Fruit fly (Drosophila melanogaster): ENCODE data around the gene mtSSB.

mtSSB gene

DNA sequence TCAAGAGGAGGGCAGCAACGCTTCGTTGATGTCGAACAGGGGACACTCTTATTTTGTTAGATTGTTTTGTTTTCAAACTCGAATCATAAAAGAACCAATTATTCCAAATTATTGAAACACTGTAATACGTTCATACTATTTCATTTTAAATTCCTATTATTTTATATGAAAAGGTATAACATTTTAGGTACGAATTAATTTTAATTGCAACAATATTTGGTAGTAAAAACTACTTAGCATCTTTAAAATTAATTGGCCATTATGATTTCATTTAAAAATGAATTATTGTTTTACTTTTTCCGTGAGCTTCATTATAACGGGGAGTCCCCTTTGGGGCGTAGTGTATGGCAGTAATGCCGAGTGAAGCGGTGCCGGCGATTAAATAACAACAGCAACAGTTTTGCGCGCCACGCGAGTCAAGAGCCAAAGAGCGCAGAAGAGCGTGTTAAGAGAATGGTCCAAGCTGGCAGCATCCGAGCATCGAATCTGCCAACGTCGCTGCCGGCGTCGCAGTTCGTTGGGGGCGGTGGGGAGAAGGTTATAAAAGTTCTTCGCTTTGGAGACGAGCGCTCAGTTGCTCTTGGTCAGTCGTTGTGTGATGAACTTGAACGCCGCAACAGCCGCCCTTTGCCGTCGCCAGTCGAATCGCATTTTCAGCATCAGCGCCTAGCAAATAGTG, 47.3 kb downstream of the mtSSB start (continued):
- TF ChIP-seq ab (GFP tag; optimal IDR thresholded peaks at IDR 0.05) (no peak), tup (GFP tag; optimal IDR thresholded peaks at IDR 0.05) (no peak), nom (GFP tag; optimal IDR thresholded peaks at IDR 0.05) (peak; percentile 14), CG12299 (tag; optimal IDR thresholded peaks at IDR 0.05) (no peak), esg (GFP tag; conservative IDR thresholded peaks at IDR 0.05) (0 out of 2 replicates have a peak, but pooled peaks have one; percentile 5), salm (tag; optimal IDR thresholded peaks at IDR 0.05) (no peak), zen (tag; optimal IDR thresholded peaks at IDR 0.05) (no peak), Eip74EF (GFP tag; optimal IDR thresholded peaks at IDR 0.05) (peak in 1 of 2 experiments; percentile 20), bab2 (GFP tag; optimal IDR thresholded peaks at IDR 0.05) (no peak), CoRest (tag; optimal IDR thresholded peaks at IDR 0.05) (peak; percentile 68), CG18599 (GFP tag; optimal IDR thresholded peaks at IDR 0.05) (peak; percentile 63), CG11398 (GFP tag; optimal IDR thresholded peaks at IDR 0.05) (no peak), CG1529 (GFP tag; optimal IDR thresholded peaks at IDR 0.05) (no peak), pum (GFP tag; optimal IDR thresholded peaks at IDR 0.05) (no peak), CG12236 (GFP tag; optimal IDR thresholded peaks at IDR 0.05) (no peak), HHEX (GFP tag; optimal IDR thresholded peaks at IDR 0.05) (peak; percentile 24), danr (GFP tag; IDR thresholded peaks at IDR 0.05) (no peak), Oaz (GFP tag; IDR thresholded peaks at IDR 0.05) (no peak), pita (GFP tag; optimal IDR thresholded peaks at IDR 0.05) (no peak), CG8281 (tag; optimal IDR thresholded peaks at IDR 0.05) (no peak), CG14860 (GFP tag; IDR thresholded peaks at IDR 0.05; ENCODE audit: partially characterized antibody) (no peak), CG4730 (GFP tag; IDR thresholded peaks at IDR 0.05) (no peak), Neu2 (GFP tag; optimal IDR thresholded peaks at IDR 0.05; ENCODE audit: borderline replicate concordance) (no peak), Dad (GFP tag; optimal IDR thresholded peaks at IDR 0.05) (peak; percentile 14), Ssrp (tag; optimal IDR thresholded peaks at IDR 0.05) (peak; percentile 30), crp (GFP tag; optimal IDR thresholded peaks at IDR 0.05) (no peak), caup (GFP tag; optimal IDR thresholded peaks at IDR 0.05; ENCODE audit: severe bottlenecking) (no peak), pnt (GFP tag; optimal IDR thresholded peaks at IDR 0.05) (no peak), CG2120 (GFP tag; optimal IDR thresholded peaks at IDR 0.05) (peak; percentile 58), CG30403 (GFP tag; optimal IDR thresholded peaks at IDR 0.05) (peak; percentile 57), unpg (GFP tag; optimal IDR thresholded peaks at IDR 0.05) (peak; percentile 30), chm (GFP tag; IDR thresholded peaks at IDR 0.05) (peak; percentile 61; the same call in 1 of the 2 replicates), CG14667 (GFP tag; IDR thresholded peaks at IDR 0.05) (no peak), Trl (optimal IDR thresholded peaks at IDR 0.05) (peak; percentile 66 to 76), Trl (GFP tag; optimal IDR thresholded peaks at IDR 0.05) (no peak), Pdp1 (GFP tag; optimal IDR thresholded peaks at IDR 0.05) (peak in 1 of 2 experiments; percentile 86), pan (optimal IDR thresholded peaks at IDR 0.05) (no peak), pan (GFP tag; optimal IDR thresholded peaks at IDR 0.05 in 1 of 2, IDR thresholded peaks at IDR 0.05 in 1 of 2) (peak in 1 of 2 experiments; percentile 61), Nf-YB (GFP tag; optimal IDR thresholded peaks at IDR 0.05) (peak; percentile 35), Mes4 (GFP tag; optimal IDR thresholded peaks at IDR 0.05) (no peak), CG12071 (GFP tag; optimal IDR thresholded peaks at IDR 0.05) (peak; percentile 5), CG4424 (GFP tag; optimal IDR thresholded peaks at IDR 0.05) (peak; percentile 36), sens (GFP tag) (peak; percentile 71), CrebB (tag; optimal IDR thresholded peaks at IDR 0.05) (no peak), eyg (GFP tag; optimal IDR thresholded peaks at IDR 0.05) (no peak), CG15269 (tag; optimal IDR thresholded peaks at IDR 0.05) (peak; percentile 61), Dek (tag; optimal IDR thresholded peaks at IDR 0.05) (peak; percentile 28), Med (GFP tag) (peak; percentile 91), CG32532 (GFP tag; IDR thresholded peaks at IDR 0.05) (peak; percentile 39; the same call in 1 of the 2 replicates)

Data from whole organism, embryonic.